Fruit fly (Drosophila melanogaster) whole organism, embryonic: ENCODE results near the gene AstCC.
A peak's percentile ranks its signal among the peaks of the same experiment; 100 is the strongest.

Experiments
- Adf1 ChIP-seq: fragments of 200-800 bp; sonication (Bioruptor generic); IDR thresholded peaks from 2 replicates; pipeline ENCODE4 v1.3.6; 2022; ENCODE audit warnings: missing biosample characterization, missing genetic modification characterization
- Atf-2 ChIP-seq: fragments of 200-800 bp; sonication (Bioruptor generic); optimal IDR thresholded peaks from 2 replicates; lab custom pipeline; 2016; ENCODE audit warnings: missing biosample characterization, missing genetic modification characterization
- Awh ChIP-seq: fragments of 200-800 bp; sonication (Bioruptor generic); IDR thresholded peaks from 2 replicates; pipeline ENCODE4, ENCODE4 v1.3.6; 2022; ENCODE audit warnings: missing biosample characterization, missing genetic modification characterization
- BtbVII ChIP-seq: fragments of 200-800 bp; sonication (Bioruptor generic); optimal IDR thresholded peaks from 3 replicates; lab custom pipeline; 2017; ENCODE audit warnings: missing biosample characterization, mild to moderate bottlenecking, missing genetic modification characterization
- CG12219 ChIP-seq: fragments of 200-800 bp; sonication (Bioruptor generic); optimal IDR thresholded peaks from 3 replicates; lab custom pipeline; 2018; ENCODE audit warnings: missing biosample characterization, mild to moderate bottlenecking, missing genetic modification characterization
- CG14441 ChIP-seq: fragments of 200-800 bp; sonication (Bioruptor generic); IDR thresholded peaks from 2 replicates; pipeline ENCODE4 v1.3.6; 2022; ENCODE audit warnings: missing biosample characterization, missing genetic modification characterization
- CG14710 ChIP-seq: fragments of 200-800 bp; sonication (Bioruptor generic); optimal IDR thresholded peaks from 3 replicates; lab custom pipeline; 2019; ENCODE audit warnings: missing biosample characterization, mild to moderate bottlenecking, missing genetic modification characterization, moderate library complexity
- CG1602 ChIP-seq: fragments of 200-800 bp; sonication (Bioruptor generic); optimal IDR thresholded peaks from 3 replicates; lab custom pipeline; 2016; ENCODE audit warnings: missing biosample characterization, missing genetic modification characterization
- CG18262 ChIP-seq: fragments of 200-800 bp; optimal IDR thresholded peaks from 3 replicates; lab custom pipeline; 2019; ENCODE audit warnings: missing biosample characterization, mild to moderate bottlenecking, missing genetic modification characterization, moderate library complexity
- CG3847 ChIP-seq: fragments of 200-800 bp; sonication (Bioruptor generic); IDR thresholded peaks from 2 replicates; pipeline ENCODE4 v1.3.6; 2022; ENCODE audit warnings: missing biosample characterization, missing genetic modification characterization
- CG4360 ChIP-seq: fragments of 200-800 bp; sonication (Bioruptor generic); IDR thresholded peaks from 2 replicates; pipeline ENCODE4 v1.3.6; 2022; ENCODE audit warnings: missing biosample characterization, missing genetic modification characterization
- CG5245 ChIP-seq: fragments of 200-800 bp; sonication (Bioruptor generic); optimal IDR thresholded peaks from 3 replicates; lab custom pipeline; 2016; ENCODE audit warnings: missing biosample characterization, missing genetic modification characterization
- CG7372 ChIP-seq: fragments of 200-800 bp; sonication (Bioruptor generic); IDR thresholded peaks from 2 replicates; pipeline ENCODE4 v1.3.6; 2022; ENCODE audit warnings: missing biosample characterization, missing genetic modification characterization
- CG8089 ChIP-seq: fragments of 200-800 bp; sonication (Bioruptor generic); optimal IDR thresholded peaks from 3 replicates; lab custom pipeline; 2016; ENCODE audit warnings: missing biosample characterization, missing genetic modification characterization
- CG8388 ChIP-seq: fragments of 200-800 bp; sonication (Bioruptor generic); optimal IDR thresholded peaks from 2 replicates; lab custom pipeline; 2019; ENCODE audit warnings: missing biosample characterization, mild to moderate bottlenecking, missing genetic modification characterization, moderate library complexity
- Doc3 ChIP-seq: fragments of 200-800 bp; sonication (Bioruptor generic); IDR thresholded peaks from 3 replicates; pipeline ENCODE4 v1.3.6; 2022; ENCODE audit warnings: missing biosample characterization, missing genetic modification characterization; ENCODE audit not compliant: partially characterized antibody
- Dref ChIP-seq: fragments of 200-800 bp; sonication (Bioruptor generic); IDR thresholded peaks from 2 replicates; pipeline ENCODE4 v1.3.6; 2022; ENCODE audit warnings: missing biosample characterization, missing genetic modification characterization
- Eip74EF ChIP-seq, 2 experiments: fragments of 200-800 bp in 1 of 2; fragments of >200 bp in 1 of 2; sonication (Bioruptor generic) in 1 of 2; optimal IDR thresholded peaks; 2 replicates each; lab custom pipeline; 2017 to 2019; ENCODE audit warnings: missing biosample characterization in 2 of 2, missing genetic modification characterization in 2 of 2, mild to moderate bottlenecking in 1 of 2, moderate library complexity in 1 of 2
- Gsc ChIP-seq: fragments of 200-800 bp; sonication (Bioruptor generic); IDR thresholded peaks from 2 replicates; pipeline ENCODE4 v1.3.6; 2022; ENCODE audit warnings: missing biosample characterization, missing genetic modification characterization
- Gug ChIP-seq: fragments of 200-800 bp; sonication (Bioruptor generic); IDR thresholded peaks from 4 replicates; pipeline ENCODE4 v1.3.6; 2022; ENCODE audit warnings: missing biosample characterization, missing genetic modification characterization
- HHEX ChIP-seq: fragments of 200-800 bp; sonication (Bioruptor generic); optimal IDR thresholded peaks from 3 replicates; lab custom pipeline; 2017; ENCODE audit warnings: missing biosample characterization, mild to moderate bottlenecking, missing genetic modification characterization, missing genetic modification reagents
- Hand ChIP-seq: fragments of 200-800 bp; sonication (Bioruptor generic); optimal IDR thresholded peaks from 2 replicates; lab custom pipeline; 2017; ENCODE audit warnings: mild to moderate bottlenecking, missing biosample characterization, missing genetic modification reagents, missing genetic modification characterization
- Hey ChIP-seq: fragments of 200-800 bp; sonication (Bioruptor generic); optimal IDR thresholded peaks from 3 replicates; lab custom pipeline; 2018; ENCODE audit warnings: missing biosample characterization, mild to moderate bottlenecking, missing genetic modification characterization
- HmgD ChIP-seq: fragments of 200-800 bp; sonication (Bioruptor generic); optimal IDR thresholded peaks from 3 replicates; lab custom pipeline; 2016; ENCODE audit warnings: missing biosample characterization, missing genetic modification characterization
- Nf-YB ChIP-seq: fragments of 200-800 bp; sonication (Bioruptor generic); optimal IDR thresholded peaks from 3 replicates; lab custom pipeline; 2019; ENCODE audit warnings: missing biosample characterization, mild to moderate bottlenecking, missing genetic modification characterization, moderate library complexity
- Opbp ChIP-seq: fragments of 200-800 bp; sonication (Bioruptor generic); IDR thresholded peaks from 3 replicates; pipeline ENCODE4 v1.3.6; 2022; ENCODE audit warnings: missing biosample characterization, missing genetic modification characterization; ENCODE audit not compliant: partially characterized antibody
- Ravus ChIP-seq: fragments of 200-800 bp; sonication (Bioruptor generic); IDR thresholded peaks from 2 replicates; pipeline ENCODE4 v1.3.6; 2022; ENCODE audit warnings: missing biosample characterization, missing genetic modification characterization
- Rx ChIP-seq: fragments of 200-800 bp; sonication (Bioruptor generic); IDR thresholded peaks from 2 replicates; pipeline ENCODE4 v1.3.6; 2022; ENCODE audit warnings: missing biosample characterization, missing genetic modification characterization
- Scr ChIP-seq: fragments of 200-800 bp; sonication (Bioruptor generic); IDR thresholded peaks from 2 replicates; pipeline ENCODE4 v1.3.6; 2022; ENCODE audit warnings: missing biosample characterization, missing genetic modification characterization; ENCODE audit not compliant: partially characterized antibody
- Sin3A ChIP-seq: fragments of >200 bp; optimal IDR thresholded peaks from 2 replicates; lab custom pipeline; 2018
- Xbp1 ChIP-seq: fragments of 200-800 bp; sonication (Bioruptor generic); optimal IDR thresholded peaks from 3 replicates; lab custom pipeline; 2016; ENCODE audit warnings: missing biosample characterization, mild to moderate bottlenecking, missing genetic modification characterization
- ase ChIP-seq: fragments of 200-800 bp; sonication (Bioruptor generic); IDR thresholded peaks from 3 replicates; pipeline ENCODE4 v1.3.6; 2022; ENCODE audit warnings: missing biosample characterization, missing genetic modification characterization
- az2 ChIP-seq: fragments of 200-800 bp; sonication (Bioruptor generic); optimal IDR thresholded peaks from 3 replicates; lab custom pipeline; 2016; ENCODE audit warnings: missing biosample characterization, missing genetic modification characterization
- bcd ChIP-seq: fragments of 200-800 bp; sonication (Bioruptor generic); optimal IDR thresholded peaks from 2 replicates; lab custom pipeline; 2017; ENCODE audit warnings: missing biosample characterization, mild to moderate bottlenecking, missing genetic modification characterization
- cas ChIP-seq: fragments of 200-800 bp; sonication (Bioruptor generic); IDR thresholded peaks from 2 replicates; pipeline ENCODE4 v1.3.6; 2022; ENCODE audit warnings: missing biosample characterization, missing genetic modification characterization
- da ChIP-seq: fragments of 200-800 bp; sonication (Bioruptor generic); optimal IDR thresholded peaks from 2 replicates; lab custom pipeline; 2016; ENCODE audit warnings: missing biosample characterization, missing genetic modification characterization
- dmrt99B ChIP-seq: fragments of 200-800 bp; sonication (Bioruptor generic); optimal IDR thresholded peaks from 2 replicates; lab custom pipeline; 2018; ENCODE audit warnings: missing biosample characterization, mild to moderate bottlenecking, missing genetic modification characterization, moderate library complexity
- ham ChIP-seq: fragments of 200-800 bp; sonication (Bioruptor generic); IDR thresholded peaks from 2 replicates; pipeline ENCODE4 v1.3.6; 2022; ENCODE audit warnings: missing biosample characterization, missing genetic modification characterization
- lilli ChIP-seq: fragments of 200-800 bp; sonication (Bioruptor generic); optimal IDR thresholded peaks from 3 replicates; lab custom pipeline; 2016; ENCODE audit warnings: missing biosample characterization, missing genetic modification characterization
- lola ChIP-seq, 3 experiments: fragments of >200 bp in 2 of 3; fragments of 200-800 bp in 1 of 3; sonication (Bioruptor generic) in 1 of 3; optimal IDR thresholded peaks; 2 replicates each; lab custom pipeline; 2017 to 2019; ENCODE audit warnings: missing biosample characterization in 3 of 3, missing genetic modification characterization in 3 of 3, mild to moderate bottlenecking in 1 of 3, moderate library complexity in 1 of 3
- mam ChIP-seq: fragments of 200-800 bp; sonication (Bioruptor generic); optimal IDR thresholded peaks from 3 replicates; lab custom pipeline; 2016; ENCODE audit warnings: missing biosample characterization, missing genetic modification characterization
- nerfin-1 ChIP-seq: fragments of 200-800 bp; sonication (Bioruptor generic); optimal IDR thresholded peaks from 3 replicates; lab custom pipeline; 2019; ENCODE audit warnings: missing biosample characterization, mild to moderate bottlenecking, missing genetic modification characterization, moderate library complexity
- pan ChIP-seq, 4 experiments: fragments of >200 bp in 3 of 4; fragments of 200-800 bp in 1 of 4; sonication (Bioruptor generic) in 1 of 4; optimal IDR thresholded peaks in 3 of 4; IDR thresholded peaks in 1 of 4; 2 replicates each; pipeline versions ENCODE4 v1.3.6 to Lab custom; 2017 to 2022; ENCODE audit warnings: missing biosample characterization in 2 of 4, missing genetic modification characterization in 2 of 4, mixed read lengths in 1 of 4
- phol ChIP-seq: fragments of 200-800 bp; sonication (Bioruptor generic); optimal IDR thresholded peaks from 3 replicates; lab custom pipeline; 2018; ENCODE audit warnings: missing biosample characterization, mild to moderate bottlenecking, missing genetic modification characterization, moderate library complexity
- sr ChIP-seq: fragments of 200-800 bp; sonication (Bioruptor generic); IDR thresholded peaks from 3 replicates; pipeline ENCODE4 v1.3.6; 2022; ENCODE audit warnings: missing biosample characterization, missing genetic modification characterization
- tna ChIP-seq: fragments of 200-800 bp; sonication (Bioruptor generic); IDR thresholded peaks from 2 replicates; pipeline ENCODE4 v1.3.6; 2022; ENCODE audit warnings: missing biosample characterization, missing genetic modification characterization; ENCODE audit not compliant: partially characterized antibody
- usp ChIP-seq: fragments of >200 bp; optimal IDR thresholded peaks from 2 replicates; lab custom pipeline; 2017; ENCODE audit warnings: missing biosample characterization, missing genetic modification characterization
- wor ChIP-seq: fragments of 200-800 bp; sonication (Bioruptor generic); IDR thresholded peaks from 2 replicates; pipeline ENCODE4 v1.3.6; 2022; ENCODE audit warnings: missing biosample characterization, missing genetic modification characterization
- z ChIP-seq: fragments of 200-800 bp; sonication (Bioruptor generic); IDR thresholded peaks from 3 replicates; pipeline ENCODE4 v1.3.6; 2022; ENCODE audit warnings: missing biosample characterization, missing genetic modification characterization
- zfh1 ChIP-seq: fragments of 200-800 bp; sonication (Bioruptor generic); IDR thresholded peaks from 3 replicates; pipeline ENCODE4 v1.3.6; 2022; ENCODE audit warnings: missing biosample characterization, missing genetic modification characterization

Gene AstCC

DNA sequence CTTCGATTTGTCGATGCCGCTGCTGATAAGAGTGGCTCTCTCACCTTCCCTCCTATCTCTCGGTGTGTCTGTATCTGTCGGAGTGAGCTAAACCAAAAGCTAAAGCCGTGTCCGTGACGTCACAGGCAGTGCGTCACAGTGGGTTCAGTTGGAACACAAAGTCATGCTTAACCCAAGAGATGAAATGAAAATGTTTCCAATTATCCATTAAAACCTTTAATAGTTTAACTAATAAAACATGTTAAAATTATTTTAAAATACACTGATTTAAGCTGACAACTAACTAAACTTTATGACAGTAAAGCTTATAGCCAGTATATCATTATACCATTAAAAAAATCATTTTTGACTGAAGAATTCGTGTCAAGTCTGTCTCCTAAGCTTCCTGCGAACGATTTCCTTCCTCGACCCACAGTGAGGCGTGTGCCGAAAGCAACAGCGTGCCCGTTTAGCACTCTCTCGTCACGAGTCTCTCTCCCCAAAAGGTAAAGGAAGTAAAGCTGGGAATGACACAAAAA, 28.0 kb upstream of the AstCC start, which contains the start of gene Idua (continued):
- TF ChIP-seq bcd, result peak; percentile 78
- peak; percentile 58 for TF ChIP-seq az2
- TF ChIP-seq Scr (GFP tag; lab: Robert Waterston, UW), result no peak
- no peak for TF ChIP-seq tna (GFP tag; lab: Robert Waterston, UW)
- peak; percentile 67 for TF ChIP-seq ase (GFP tag; lab: Robert Waterston, UW)
- no peak for TF ChIP-seq Opbp (GFP tag; lab: Robert Waterston, UW)
- TF ChIP-seq mam (GFP tag; lab: Kevin White, UChicago), result peak; percentile 38
- TF ChIP-seq Awh, result peak; percentile 37; the same call in 1 of the 2 replicates
- no peak for TF ChIP-seq ham (GFP tag; lab: Robert Waterston, UW)
- TF ChIP-seq Hey (tag; lab: Kevin White, UChicago), result peak; percentile 65
- no peak for TF ChIP-seq Eip74EF (GFP tag; optimal IDR thresholded peaks at IDR 0.05; lab: Kevin White, UChicago)
- TF ChIP-seq Doc3 (GFP tag; lab: Robert Waterston, UW), result no peak
- TF ChIP-seq CG14710 (tag; lab: Kevin White, UChicago), result peak; percentile 48
- TF ChIP-seq HmgD (GFP tag; lab: Kevin White, UChicago), result no peak
- TF ChIP-seq Adf1, result no peak; the same call in 1 of the 2 replicates
- TF ChIP-seq Hand, result peak; percentile 86
- TF ChIP-seq Ravus (GFP tag; lab: Robert Waterston, UW), result no peak
- peak; percentile 22; the same call in 1 of the 2 replicates for TF ChIP-seq Rx (GFP tag; lab: Robert Waterston, UW)
- TF ChIP-seq CG1602 (GFP tag; lab: Kevin White, UChicago), result peak; percentile 21
- peak; percentile 69 for TF ChIP-seq Gug (GFP tag; lab: Robert Waterston, UW)
- no peak for TF ChIP-seq wor (GFP tag; lab: Robert Waterston, UW)
- TF ChIP-seq HHEX, result peak; percentile 70
- no peak for TF ChIP-seq pan (optimal IDR thresholded peaks at IDR 0.05; lab: Kevin White, UChicago)
- peak in 1 of 2 experiments; percentile 72 for TF ChIP-seq pan (GFP tag; optimal IDR thresholded peaks at IDR 0.05 in 1 of 2, IDR thresholded peaks at IDR 0.05 in 1 of 2)
- no peak for TF ChIP-seq CG18262
- no peak for TF ChIP-seq dmrt99B
- TF ChIP-seq Atf-2 (GFP tag; lab: Kevin White, UChicago), result no peak
- peak; percentile 11 for TF ChIP-seq da (GFP tag; lab: Kevin White, UChicago)
- no peak for TF ChIP-seq nerfin-1 (tag; lab: Kevin White, UChicago)
- peak; percentile 51 for TF ChIP-seq CG5245 (GFP tag; lab: Kevin White, UChicago)
- TF ChIP-seq CG8388 (GFP tag; lab: Kevin White, UChicago), result no peak
- 0 out of 2 replicates have a peak, but pooled peaks have one; percentile 7 for TF ChIP-seq Gsc (GFP tag; lab: Robert Waterston, UW)
- TF ChIP-seq lilli (GFP tag; lab: Kevin White, UChicago), result peak; percentile 69
- TF ChIP-seq zfh1 (GFP tag; lab: Robert Waterston, UW), result no peak
- no peak for TF ChIP-seq CG4360 (GFP tag; lab: Robert Waterston, UW)
- TF ChIP-seq Xbp1 (GFP tag; lab: Kevin White, UChicago), result peak; percentile 61
- no peak for TF ChIP-seq sr
- TF ChIP-seq usp (GFP tag; lab: Kevin White, UChicago), result no peak
- TF ChIP-seq CG7372 (GFP tag; lab: Robert Waterston, UW), result peak; percentile 24; the same call in 1 of the 2 replicates
- no peak for TF ChIP-seq z (GFP tag; lab: Robert Waterston, UW)
- TF ChIP-seq CG14441 (GFP tag; lab: Robert Waterston, UW), result peak; percentile 18; the same call in 1 of the 2 replicates
- TF ChIP-seq cas (GFP tag; lab: Robert Waterston, UW), result peak; percentile 13; the same call in 1 of the 2 replicates
- TF ChIP-seq phol (tag; lab: Kevin White, UChicago), result peak; percentile 72
- TF ChIP-seq CG3847, result peak; percentile 53
- TF ChIP-seq lola (GFP tag; optimal IDR thresholded peaks at IDR 0.05; lab: Kevin White, UChicago), result peak in 1 of 3 experiments; percentile 36
- no peak for TF ChIP-seq CG8089 (GFP tag; lab: Kevin White, UChicago)
- peak; percentile 45 for TF ChIP-seq Nf-YB (GFP tag; lab: Kevin White, UChicago)
- no peak for TF ChIP-seq Sin3A
- TF ChIP-seq CG12219, result peak; percentile 66
- peak; percentile 80 for TF ChIP-seq BtbVII (GFP tag; lab: Kevin White, UChicago)
- no peak for TF ChIP-seq Dref (GFP tag; lab: Robert Waterston, UW)
